Fruit fly (Drosophila melanogaster) S2 (cell line): Measurements from ENCODE around the gene CG43077.

Source experiments
- CG8478 ChIP-seq: fragments of >200 bp; optimal IDR thresholded peaks from 2 replicates; lab custom pipeline; 2018
- CTCF ChIP-seq, 2 experiments: fragments of >200 bp; optimal IDR thresholded peaks; 2 replicates each; lab custom pipeline; 2018

dm6 chrX:17077290-17078138 lies 9.2 kb upstream of the CG43077 start, which contains the start of gene wcy:
- TF ChIP-seq CG8478 (lab: Kevin White, UChicago) (no peak), CTCF (optimal IDR thresholded peaks at IDR 0.05; lab: Kevin White, UChicago) (peak; percentile 95 to 98)
